Worm (Caenorhabditis elegans) whole organism, L1 larva: ENCODE data around the gene eco-1.

ENCODE experiments used
- C04F5.9 ChIP-seq: sonication (generic microtip); optimal IDR thresholded peaks from 2 replicates; lab custom pipeline; 2016; ENCODE audit warnings: missing genetic modification characterization, missing compliant biosample characterization
- aha-1 ChIP-seq: fragments of 150-350 bp; optimal IDR thresholded peaks from 2 replicates; lab custom pipeline; 2014; ENCODE audit warnings: missing biosample characterization, missing genetic modification characterization
- alr-1 ChIP-seq: fragments of 200-800 bp; sonication (Bioruptor generic); optimal IDR thresholded peaks from 2 replicates; lab custom pipeline; 2018; ENCODE audit warnings: borderline replicate concordance, mild to moderate bottlenecking, missing genetic modification characterization, missing compliant biosample characterization
- ama-1 ChIP-seq: fragments of 150-350 bp; optimal IDR thresholded peaks from 2 replicates; lab custom pipeline; 2014
- blmp-1 ChIP-seq: fragments of 150-350 bp; optimal IDR thresholded peaks from 2 replicates; lab custom pipeline; 2014; ENCODE audit warnings: missing biosample characterization, missing genetic modification characterization
- ceh-82 ChIP-seq, 3 experiments: fragments of 150-350 bp in 1 of 3; sonication (generic microtip) in 2 of 3; optimal IDR thresholded peaks; 2 replicates each; lab custom pipeline; 2014 to 2017; ENCODE audit warnings: missing biosample characterization in 3 of 3, missing genetic modification characterization in 3 of 3
- ceh-88 ChIP-seq: fragments of 200-800 bp; sonication (Bioruptor generic); IDR thresholded peaks from 2 replicates; pipeline ENCODE4 v1.3.6; 2022; ENCODE audit warnings: missing genetic modification characterization, missing compliant biosample characterization
- ceh-90 ChIP-seq: sonication (generic microtip); optimal IDR thresholded peaks from 2 replicates; lab custom pipeline; 2016; ENCODE audit warnings: missing genetic modification characterization, missing compliant biosample characterization
- dpl-1 ChIP-seq, 3 experiments: fragments of 150-350 bp in 2 of 3; sonication (generic microtip) in 1 of 3; optimal IDR thresholded peaks; 2 replicates each; lab custom pipeline; 2014 to 2017; ENCODE audit warnings: missing biosample characterization in 3 of 3, missing genetic modification characterization in 3 of 3, missing genetic modification reagents in 3 of 3
- efl-1 ChIP-seq, 4 experiments: fragments of 150-350 bp; optimal IDR thresholded peaks in 3 of 4; peaks in 1 of 4; 1 replicate in 1 of 4; 2 replicates in 3 of 4; lab custom pipeline; 2014; ENCODE audit warnings: missing biosample characterization in 2 of 4, missing genetic modification characterization in 2 of 4, missing genetic modification reagents in 2 of 4
- efl-3 ChIP-seq: fragments of 200-800 bp; sonication (Bioruptor generic); optimal IDR thresholded peaks from 2 replicates; lab custom pipeline; 2018; ENCODE audit warnings: mild to moderate bottlenecking, missing genetic modification characterization, missing compliant biosample characterization
- egl-13 ChIP-seq: sonication (generic microtip); optimal IDR thresholded peaks from 2 replicates; lab custom pipeline; 2016; ENCODE audit warnings: missing genotype, missing genetic modification reagents, missing genetic modification characterization, missing compliant biosample characterization
- elt-2 ChIP-seq: sonication (generic microtip); optimal IDR thresholded peaks from 2 replicates; lab custom pipeline; 2016; ENCODE audit warnings: missing genetic modification characterization, mild to moderate bottlenecking, inconsistent platforms, missing compliant biosample characterization, missing genetic modification reagents
- elt-3 ChIP-seq, 6 experiments: fragments of 150-350 bp in 1 of 6; sonication (generic microtip); optimal IDR thresholded peaks; 2 replicates each; lab custom pipeline; 2017 to 2018; ENCODE audit warnings: missing biosample characterization in 6 of 6, missing genetic modification characterization in 6 of 6, inconsistent platforms in 1 of 6
- ets-5 ChIP-seq: fragments of 200-800 bp; sonication (Bioruptor generic); IDR thresholded peaks from 2 replicates; pipeline ENCODE4 v1.3.6; 2022; ENCODE audit warnings: missing genetic modification characterization, missing compliant biosample characterization
- fkh-8 ChIP-seq: sonication (generic microtip); optimal IDR thresholded peaks from 2 replicates; lab custom pipeline; 2016; ENCODE audit warnings: mild to moderate bottlenecking, missing genetic modification characterization, missing compliant biosample characterization
- grh-1 ChIP-seq: fragments of 200-800 bp; sonication (Bioruptor generic); IDR thresholded peaks from 2 replicates; pipeline ENCODE4 v1.3.6; 2022; ENCODE audit warnings: missing genetic modification reagents, missing genetic modification characterization, missing compliant biosample characterization
- hlh-17 ChIP-seq: fragments of 200-800 bp; sonication (Bioruptor generic); optimal IDR thresholded peaks from 2 replicates; lab custom pipeline; 2018; ENCODE audit warnings: missing genetic modification characterization, mild to moderate bottlenecking, missing compliant biosample characterization, moderate library complexity, borderline replicate concordance
- hlh-4 ChIP-seq: sonication (generic microtip); optimal IDR thresholded peaks from 2 replicates; lab custom pipeline; 2016; ENCODE audit warnings: mild to moderate bottlenecking, missing genetic modification characterization, missing compliant biosample characterization
- hpl-2 ChIP-seq: fragments of 150-350 bp; optimal IDR thresholded peaks from 2 replicates; lab custom pipeline; 2014; ENCODE audit warnings: missing biosample characterization, missing genetic modification reagents, missing genetic modification characterization
- lin-14 ChIP-seq: fragments of 200-800 bp; sonication (Bioruptor generic); optimal IDR thresholded peaks from 2 replicates; lab custom pipeline; 2018; ENCODE audit warnings: mild to moderate bottlenecking, missing genetic modification characterization, moderate library complexity, missing compliant biosample characterization
- lin-15B ChIP-seq: fragments of 150-350 bp; sonication (generic microtip); optimal IDR thresholded peaks from 3 replicates; lab custom pipeline; 2014; ENCODE audit warnings: missing biosample characterization, missing genetic modification characterization
- lin-39 ChIP-seq: fragments of 150-350 bp; optimal IDR thresholded peaks from 2 replicates; lab custom pipeline; 2014; ENCODE audit warnings: missing biosample characterization, missing genetic modification reagents, missing genetic modification characterization
- lir-3 ChIP-seq: sonication (generic microtip); optimal IDR thresholded peaks from 2 replicates; lab custom pipeline; 2016; ENCODE audit warnings: mild to moderate bottlenecking, missing genetic modification characterization, moderate library complexity, missing compliant biosample characterization; ENCODE audit not compliant: poor library complexity
- mef-2 ChIP-seq: fragments of 150-350 bp; optimal IDR thresholded peaks from 2 replicates; lab custom pipeline; 2014; ENCODE audit warnings: missing biosample characterization, missing genetic modification characterization
- nhr-11 ChIP-seq: fragments of 150-350 bp; optimal IDR thresholded peaks from 2 replicates; lab custom pipeline; 2014; ENCODE audit warnings: missing biosample characterization, missing genetic modification characterization
- nhr-19 ChIP-seq: fragments of 200-800 bp; sonication (Bioruptor generic); conservative IDR thresholded peaks from 2 replicates; pipeline ENCODE4 v1.3.6; 2022; ENCODE audit warnings: missing genetic modification characterization, missing compliant biosample characterization
- nhr-71 ChIP-seq: sonication (generic microtip); optimal IDR thresholded peaks from 2 replicates; lab custom pipeline; 2016; ENCODE audit warnings: mild to moderate bottlenecking, missing genetic modification characterization, moderate library complexity, missing compliant biosample characterization
- nhr-77 ChIP-seq: fragments of 150-350 bp; optimal IDR thresholded peaks from 2 replicates; lab custom pipeline; 2014; ENCODE audit warnings: missing biosample characterization, missing genetic modification characterization
- pag-3 ChIP-seq: sonication (generic microtip); optimal IDR thresholded peaks from 2 replicates; lab custom pipeline; 2017; ENCODE audit warnings: missing genetic modification characterization, mild to moderate bottlenecking, missing compliant biosample characterization, antibody characterized with exemption, borderline replicate concordance; ENCODE audit not compliant: insufficient read depth
- pax-3 ChIP-seq: fragments of 200-800 bp; sonication (Bioruptor generic); optimal IDR thresholded peaks from 2 replicates; lab custom pipeline; 2018; ENCODE audit warnings: mild to moderate bottlenecking, missing genetic modification characterization, moderate library complexity, missing compliant biosample characterization
- pqm-1 ChIP-seq: sonication (generic microtip); optimal IDR thresholded peaks from 3 replicates; lab custom pipeline; 2017; ENCODE audit warnings: missing biosample characterization, missing genetic modification characterization
- sptf-1 ChIP-seq: fragments of 150-350 bp; optimal IDR thresholded peaks from 2 replicates; lab custom pipeline; 2014; ENCODE audit warnings: missing biosample characterization, missing genetic modification characterization
- sup-37 ChIP-seq: fragments of 200-800 bp; sonication (Bioruptor generic); optimal IDR thresholded peaks from 2 replicates; lab custom pipeline; 2018; ENCODE audit warnings: mild to moderate bottlenecking, missing genetic modification characterization, missing compliant biosample characterization
- unc-130 ChIP-seq: fragments of 150-350 bp; optimal IDR thresholded peaks from 2 replicates; lab custom pipeline; 2017; ENCODE audit warnings: missing biosample characterization, missing genetic modification characterization, inconsistent platforms
- unc-62 ChIP-seq: fragments of 150-350 bp; optimal IDR thresholded peaks from 2 replicates; lab custom pipeline; 2014; ENCODE audit warnings: missing biosample characterization, missing genetic modification reagents, missing genetic modification characterization
- unc-86 ChIP-seq: sonication (generic microtip); optimal IDR thresholded peaks from 2 replicates; lab custom pipeline; 2016; ENCODE audit warnings: missing genetic modification characterization, missing compliant biosample characterization
- zag-1 ChIP-seq: fragments of 150-350 bp; optimal IDR thresholded peaks from 2 replicates; lab custom pipeline; 2014; ENCODE audit warnings: missing biosample characterization, missing genetic modification characterization
- zip-4 ChIP-seq: fragments of 200-800 bp; sonication (Bioruptor generic); optimal IDR thresholded peaks from 2 replicates; lab custom pipeline; 2018; ENCODE audit warnings: mild to moderate bottlenecking, missing genetic modification characterization, moderate library complexity, missing compliant biosample characterization
- ztf-11 ChIP-seq, 2 experiments: sonication (generic microtip); optimal IDR thresholded peaks; 2 replicates each; lab custom pipeline; 2016 to 2017; ENCODE audit warnings: missing genetic modification characterization in 2 of 2, missing biosample characterization in 1 of 2, missing compliant biosample characterization in 1 of 2

eco-1 gene

DNA sequence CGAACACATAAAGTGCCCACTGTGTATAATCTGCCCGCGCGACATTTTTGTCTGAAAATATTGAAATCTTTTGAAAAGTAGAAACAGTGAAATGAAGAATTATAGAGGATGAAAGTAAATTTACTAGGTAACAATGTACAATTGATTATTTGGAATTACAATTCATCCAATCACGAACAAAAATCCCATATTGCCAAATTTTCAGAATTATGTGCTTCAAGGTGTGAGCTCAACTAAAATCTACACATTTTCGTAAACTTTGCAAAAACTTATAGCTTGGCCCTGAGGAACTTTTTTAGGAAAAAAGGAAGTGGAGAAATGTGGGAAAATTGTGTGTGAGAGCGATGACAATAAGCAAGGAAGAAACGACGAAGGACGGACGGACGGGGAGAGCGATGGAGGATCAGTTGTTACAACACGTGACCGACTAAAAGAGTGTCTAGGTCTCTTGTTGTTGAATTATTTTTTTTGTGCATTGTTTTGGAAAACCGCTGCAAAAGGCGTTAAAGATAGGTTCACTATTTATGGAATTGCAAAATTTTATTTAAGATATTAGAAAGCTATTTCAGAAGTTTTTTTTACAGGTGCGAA is 15.9 kb upstream of the eco-1 start, which contains the start of gene mml-1 (continued):
- no peak for TF ChIP-seq zip-4 (GFP tag; lab: Kevin White, UChicago)
- TF ChIP-seq alr-1 (tag; lab: Kevin White, UChicago) = no peak
- no peak for TF ChIP-seq unc-86 (tag; lab: Kevin White, UChicago)
- TF ChIP-seq egl-13 (tag; lab: Kevin White, UChicago) = no peak
- TF ChIP-seq lir-3 (tag; lab: Kevin White, UChicago) = no peak
- TF ChIP-seq ceh-88 = no peak
- TF ChIP-seq ceh-82 (tag; optimal IDR thresholded peaks at IDR 0.05; lab: Kevin White, UChicago) = no peak
- TF ChIP-seq ztf-11 (tag; optimal IDR thresholded peaks at IDR 0.05; lab: Kevin White, UChicago) = no peak
- no peak for TF ChIP-seq zag-1 (tag; lab: Kevin White, UChicago)
- no peak for TF ChIP-seq unc-62 (GFP tag; lab: Kevin White, UChicago)
- no peak for TF ChIP-seq nhr-19 (GFP tag; lab: Robert Waterston, UW)
- peak in 1 of 3 experiments; percentile 3 for TF ChIP-seq dpl-1 (GFP tag; optimal IDR thresholded peaks at IDR 0.05; lab: Kevin White, UChicago)
- no peak for TF ChIP-seq mef-2 (tag; lab: Kevin White, UChicago)
- no peak for TF ChIP-seq lin-39
- TF ChIP-seq nhr-71 = peak; percentile 39
- no peak for TF ChIP-seq pag-3
- TF ChIP-seq hlh-4 (tag; lab: Kevin White, UChicago) = no peak
- TF ChIP-seq grh-1 (GFP tag; lab: Robert Waterston, UW) = 0 out of 2 replicates have a peak, but pooled peaks have one; percentile 17
- no peak for TF ChIP-seq pax-3 (tag; lab: Kevin White, UChicago)
- TF ChIP-seq unc-130 = peak; percentile 18
- TF ChIP-seq hlh-17 (GFP tag; lab: Kevin White, UChicago) = no peak
- TF ChIP-seq ama-1 = no peak
- no peak for TF ChIP-seq fkh-8
- TF ChIP-seq ets-5 (GFP tag; lab: Robert Waterston, UW) = no peak
- TF ChIP-seq nhr-77 (tag; lab: Kevin White, UChicago) = no peak
- TF ChIP-seq nhr-11 = no peak
- TF ChIP-seq efl-1 (optimal IDR thresholded peaks at IDR 0.05; lab: Kevin White, UChicago) = peak in 1 of 2 experiments; percentile 21
- peak; percentile 7 to 89 for TF ChIP-seq efl-1 (GFP tag; optimal IDR thresholded peaks at IDR 0.05 in 1 of 2; lab: Kevin White, UChicago)
- no peak for TF ChIP-seq aha-1
- no peak for TF ChIP-seq C04F5.9 (tag; lab: Kevin White, UChicago)
- no peak for TF ChIP-seq elt-3 (tag; optimal IDR thresholded peaks at IDR 0.05; lab: Kevin White, UChicago)
- no peak for TF ChIP-seq blmp-1 (tag; lab: Kevin White, UChicago)
- TF ChIP-seq elt-2 = no peak
- no peak for TF ChIP-seq sup-37
- no peak for TF ChIP-seq lin-15B (tag; lab: Kevin White, UChicago)
- no peak for TF ChIP-seq hpl-2 (GFP tag; lab: Kevin White, UChicago)
- no peak for TF ChIP-seq ceh-90
- TF ChIP-seq, all 84 proteins: peak for 14

DNA sequence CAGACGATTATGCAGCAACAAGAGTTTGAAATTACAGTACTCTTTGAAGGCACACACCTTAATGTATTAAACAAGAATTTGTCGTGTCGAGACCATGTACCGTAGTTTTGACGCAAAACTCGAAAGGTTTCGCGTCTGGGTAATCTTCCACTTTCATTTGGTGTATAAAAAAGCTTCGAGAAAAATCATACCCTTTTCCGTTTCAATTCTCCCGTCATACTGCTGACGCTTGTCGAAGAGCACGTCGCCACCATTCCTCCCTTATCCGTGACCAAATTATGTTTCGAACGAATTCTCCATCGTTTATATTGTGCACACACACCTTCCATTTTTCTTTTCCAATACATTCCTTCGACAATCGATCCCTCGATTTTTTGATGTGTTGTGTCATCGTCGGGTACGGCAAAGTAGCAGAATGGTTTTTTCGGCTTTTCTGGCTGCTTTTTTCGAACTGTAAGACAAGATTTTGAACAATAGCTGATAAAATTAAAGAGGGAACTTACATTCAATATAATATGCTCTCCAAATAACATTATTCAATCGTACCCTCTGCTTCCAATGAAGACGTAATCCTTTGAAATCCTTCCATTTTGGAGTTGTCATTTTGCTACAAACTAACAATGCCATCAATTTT is 15.0 kb upstream of the eco-1 start:
- TF ChIP-seq C04F5.9 (tag; lab: Kevin White, UChicago) (no peak), efl-1 (optimal IDR thresholded peaks at IDR 0.05; lab: Kevin White, UChicago) (no peak), efl-1 (GFP tag; optimal IDR thresholded peaks at IDR 0.05 in 1 of 2; lab: Kevin White, UChicago) (peak in 1 of 2 experiments; percentile 78)

DNA sequence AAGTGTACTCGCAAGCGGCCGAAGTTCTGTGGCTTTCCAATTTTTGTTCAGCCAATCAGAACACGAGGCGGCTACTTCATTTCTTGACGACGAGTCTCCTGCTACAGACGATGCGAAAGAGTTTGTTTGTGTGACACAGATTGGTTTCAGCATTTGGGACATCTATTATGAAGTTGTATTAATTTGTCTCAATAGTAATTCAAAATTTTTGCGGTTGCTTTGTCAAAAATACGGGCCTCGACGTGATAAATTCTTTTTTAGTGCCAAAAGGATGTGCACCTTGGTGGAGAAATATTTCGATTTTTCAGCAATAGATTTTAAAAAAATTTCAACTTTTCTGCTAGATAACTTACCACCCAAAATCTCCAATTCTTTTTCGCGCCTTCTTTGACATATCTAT is 11.7 kb upstream of the eco-1 start:
- TF ChIP-seq efl-3 = no peak
- no peak for TF ChIP-seq ceh-88
- no peak for TF ChIP-seq pqm-1 (tag; lab: Kevin White, UChicago)
- no peak for TF ChIP-seq sptf-1
- no peak for TF ChIP-seq ama-1
- no peak for TF ChIP-seq lir-3 (tag; lab: Kevin White, UChicago)
- TF ChIP-seq grh-1 (GFP tag; lab: Robert Waterston, UW) = no peak
- TF ChIP-seq lin-14 = no peak
